Worm (Caenorhabditis elegans) whole organism, L2 larva: ENCODE data around the gene arp-1.
"Not testable (repeated sequence)": the region's sequence is repeated elsewhere in the genome, so short reads cannot be mapped to it uniquely, and the experiment has no call there.

Experiments
- C34F6.9 ChIP-seq: fragments of 150-350 bp; optimal IDR thresholded peaks from 2 replicates; lab custom pipeline; 2014; ENCODE audit warnings: missing biosample characterization, missing genetic modification characterization
- F13H6.1 ChIP-seq: sonication (generic microtip); optimal IDR thresholded peaks from 2 replicates; lab custom pipeline; 2016; ENCODE audit warnings: missing genetic modification characterization, missing compliant biosample characterization
- R02D3.7 ChIP-seq: fragments of 150-350 bp; optimal IDR thresholded peaks from 2 replicates; lab custom pipeline; 2014; ENCODE audit warnings: missing biosample characterization, missing genetic modification characterization
- ZK546.5 ChIP-seq: sonication (generic microtip); optimal IDR thresholded peaks from 2 replicates; lab custom pipeline; 2017; ENCODE audit warnings: missing biosample characterization, missing genetic modification characterization
- aly-2 ChIP-seq: fragments of 150-350 bp; optimal IDR thresholded peaks from 2 replicates; lab custom pipeline; 2014; ENCODE audit warnings: missing biosample characterization, missing genetic modification characterization
- ceh-16 ChIP-seq: fragments of 150-350 bp; optimal IDR thresholded peaks from 2 replicates; lab custom pipeline; 2014; ENCODE audit warnings: missing biosample characterization, missing genetic modification characterization
- ceh-82 ChIP-seq: fragments of 150-350 bp; optimal IDR thresholded peaks from 2 replicates; lab custom pipeline; 2014; ENCODE audit warnings: missing biosample characterization, missing genetic modification characterization
- crh-2 ChIP-seq: sonication (generic microtip); optimal IDR thresholded peaks from 2 replicates; lab custom pipeline; 2017; ENCODE audit warnings: missing biosample characterization, missing genetic modification characterization
- egl-27 ChIP-seq: sonication (generic microtip); optimal IDR thresholded peaks from 3 replicates; lab custom pipeline; 2017; ENCODE audit warnings: missing biosample characterization, missing genetic modification reagents, missing genetic modification characterization
- elt-1 ChIP-seq: fragments of 150-350 bp; optimal IDR thresholded peaks from 2 replicates; lab custom pipeline; 2014; ENCODE audit warnings: missing biosample characterization, missing genetic modification characterization
- elt-3 ChIP-seq: sonication (generic microtip); optimal IDR thresholded peaks from 2 replicates; lab custom pipeline; 2017; ENCODE audit warnings: missing biosample characterization, missing genetic modification characterization
- fos-1 ChIP-seq: fragments of 150-350 bp; optimal IDR thresholded peaks from 2 replicates; lab custom pipeline; 2014; ENCODE audit warnings: missing biosample characterization, missing genetic modification characterization
- gmeb-1 ChIP-seq: fragments of 150-350 bp; optimal IDR thresholded peaks from 2 replicates; lab custom pipeline; 2014; ENCODE audit warnings: missing biosample characterization, missing genetic modification characterization
- lin-39 ChIP-seq: fragments of 150-350 bp; optimal IDR thresholded peaks from 2 replicates; lab custom pipeline; 2014; ENCODE audit warnings: missing biosample characterization, missing genetic modification reagents, missing genetic modification characterization
- lsy-2 ChIP-seq, 2 experiments: fragments of 150-350 bp in 1 of 2; sonication (generic microtip) in 1 of 2; optimal IDR thresholded peaks; 2 replicates each; lab custom pipeline; 2014 to 2017; ENCODE audit warnings: missing biosample characterization in 2 of 2, missing genetic modification characterization in 2 of 2
- mab-5 ChIP-seq: fragments of 150-350 bp; optimal IDR thresholded peaks from 2 replicates; lab custom pipeline; 2014; ENCODE audit warnings: missing biosample characterization, missing genetic modification characterization
- mbf-1 ChIP-seq: sonication (generic microtip); optimal IDR thresholded peaks from 2 replicates; lab custom pipeline; 2017; ENCODE audit warnings: missing biosample characterization, missing genetic modification characterization
- nhr-12 ChIP-seq: fragments of 150-350 bp; optimal IDR thresholded peaks from 2 replicates; lab custom pipeline; 2014; ENCODE audit warnings: missing biosample characterization, missing genetic modification characterization
- nhr-21 ChIP-seq: fragments of 150-350 bp; optimal IDR thresholded peaks from 2 replicates; lab custom pipeline; 2014; ENCODE audit warnings: missing biosample characterization, missing genetic modification characterization
- nhr-23 ChIP-seq: fragments of 150-350 bp; optimal IDR thresholded peaks from 2 replicates; lab custom pipeline; 2014; ENCODE audit warnings: missing biosample characterization, missing genetic modification reagents, missing genetic modification characterization
- nhr-6 ChIP-seq: fragments of 150-350 bp; optimal IDR thresholded peaks from 2 replicates; lab custom pipeline; 2014; ENCODE audit warnings: missing biosample characterization, missing genetic modification characterization
- nhr-77 ChIP-seq: fragments of 150-350 bp; optimal IDR thresholded peaks from 2 replicates; lab custom pipeline; 2014; ENCODE audit warnings: missing biosample characterization, missing genetic modification characterization
- sem-4 ChIP-seq: fragments of 150-350 bp; optimal IDR thresholded peaks from 2 replicates; lab custom pipeline; 2014; ENCODE audit warnings: missing biosample characterization, missing genetic modification reagents, missing genetic modification characterization
- skn-1 ChIP-seq: sonication (generic microtip); optimal IDR thresholded peaks from 2 replicates; lab custom pipeline; 2017; ENCODE audit warnings: missing biosample characterization, missing genetic modification characterization
- sma-3 ChIP-seq: sonication (generic microtip); optimal IDR thresholded peaks from 2 replicates; lab custom pipeline; 2016; ENCODE audit warnings: missing genetic modification reagents, missing genetic modification characterization, missing compliant biosample characterization
- sma-9 ChIP-seq, 2 experiments: fragments of 150-350 bp in 1 of 2; sonication (generic microtip) in 1 of 2; optimal IDR thresholded peaks; 2 replicates each; lab custom pipeline; 2014 to 2016; ENCODE audit warnings: missing genetic modification characterization in 2 of 2, mild to moderate bottlenecking in 1 of 2, missing biosample characterization in 1 of 2, missing compliant biosample characterization in 1 of 2, missing genetic modification reagents in 1 of 2, moderate library complexity in 1 of 2
- unc-39 ChIP-seq: fragments of 150-350 bp; optimal IDR thresholded peaks from 2 replicates; lab custom pipeline; 2014; ENCODE audit warnings: missing biosample characterization, missing genetic modification characterization
- unc-55 ChIP-seq: fragments of 150-350 bp; sonication (generic microtip); optimal IDR thresholded peaks from 3 replicates; lab custom pipeline; 2014; ENCODE audit warnings: missing biosample characterization, missing genetic modification reagents, missing genetic modification characterization
- ztf-1 ChIP-seq: fragments of 200-800 bp; sonication (Bioruptor generic); conservative IDR thresholded peaks from 2 replicates; pipeline ENCODE4 v1.3.6; 2022; ENCODE audit warnings: missing genetic modification characterization, missing compliant biosample characterization
- ztf-11 ChIP-seq: sonication (generic microtip); optimal IDR thresholded peaks from 2 replicates; lab custom pipeline; 2017; ENCODE audit warnings: missing biosample characterization, missing genetic modification characterization
- ztf-4 ChIP-seq: fragments of 150-350 bp; optimal IDR thresholded peaks from 2 replicates; lab custom pipeline; 2014; ENCODE audit warnings: missing biosample characterization, missing genetic modification characterization

The arp-1 gene

DNA sequence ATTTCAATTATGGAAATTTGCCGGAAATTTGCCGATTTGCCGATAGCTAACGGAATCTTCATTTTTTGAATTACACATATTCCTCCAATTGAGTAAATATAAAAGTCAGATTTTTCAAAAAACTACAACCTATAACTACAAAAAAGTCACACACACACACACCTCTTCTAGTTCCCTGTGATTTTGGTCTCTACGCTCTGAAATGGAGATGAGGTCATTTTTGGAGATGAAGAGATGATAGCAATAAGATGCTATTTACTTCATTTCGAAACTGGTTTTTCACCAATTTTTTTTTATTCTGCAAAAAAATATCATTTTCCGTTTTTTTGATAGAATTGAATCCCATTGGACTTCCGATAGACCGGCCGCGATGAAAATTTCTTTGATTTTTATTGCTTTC lies 4.1 kb downstream of the arp-1 start, which contains the start of gene Y53F4B.23:
TSS of gene Y53F4B.23 (plus strand) at position 312 of the 400 bp plus-strand sequence.
- no peak for TF ChIP-seq sem-4 (tag; lab: Kevin White, UChicago)
- TF ChIP-seq mab-5 (tag; lab: Kevin White, UChicago), result no peak
- TF ChIP-seq ztf-11 (tag; lab: Kevin White, UChicago), result no peak
- no peak for TF ChIP-seq ceh-16 (tag; lab: Kevin White, UChicago)
- no peak for TF ChIP-seq sma-9 (GFP tag; optimal IDR thresholded peaks at IDR 0.05; lab: Kevin White, UChicago)
- no peak for TF ChIP-seq sma-9 (tag; optimal IDR thresholded peaks at IDR 0.05; lab: Kevin White, UChicago)
- TF ChIP-seq nhr-21 (tag; lab: Kevin White, UChicago), result no peak

DNA sequence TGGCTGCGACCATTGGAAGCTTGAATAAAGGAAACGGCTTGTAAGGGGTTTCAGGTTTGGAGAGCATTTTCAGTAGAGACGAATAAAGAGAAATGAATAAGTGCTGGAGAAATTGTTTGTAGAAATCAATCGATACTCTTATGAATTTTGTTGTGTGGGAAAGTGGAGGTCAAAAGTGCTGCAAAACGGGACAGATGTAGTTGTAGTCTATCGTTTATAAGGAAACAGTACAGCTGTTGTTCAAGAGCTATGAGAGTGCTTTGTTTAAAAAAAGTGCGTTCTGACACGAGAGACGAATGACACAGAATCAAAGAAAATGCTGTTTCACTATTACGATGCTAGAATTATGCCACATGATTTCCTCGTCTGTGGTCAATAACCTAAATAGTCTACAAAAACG lies 10.4 kb downstream of the arp-1 start, which contains the start of gene Y53F4B.62:
TSS of gene Y53F4B.62 (minus strand) at position 101 of the 400 bp plus-strand sequence.
- TF ChIP-seq F13H6.1 (tag; lab: Kevin White, UChicago), result no peak

DNA sequence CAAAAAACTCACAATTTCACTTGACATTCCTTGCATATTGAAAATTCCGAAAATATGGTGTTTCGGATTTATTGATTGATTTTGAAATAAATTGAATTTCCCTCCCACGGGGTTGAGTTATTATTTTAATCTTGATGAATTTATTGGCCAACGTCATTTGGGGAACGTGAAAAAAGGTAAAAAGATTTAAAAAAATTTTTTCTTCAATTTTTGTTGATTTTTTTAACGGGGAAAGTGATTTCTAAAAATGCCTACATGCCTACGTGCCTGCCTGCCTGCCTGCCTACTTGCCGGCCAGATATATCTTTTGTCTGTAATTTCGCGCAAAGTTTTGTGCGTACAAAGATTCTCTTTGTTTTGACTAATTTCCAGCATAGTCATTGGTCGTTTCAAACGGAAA lies 14.2 kb downstream of the arp-1 start, which contains the start of gene Y53F4B.24:
TSS of gene Y53F4B.24 (minus strand) at position 101 of the 400 bp plus-strand sequence.
- TF ChIP-seq nhr-6 (tag; lab: Kevin White, UChicago) (no peak), ztf-11 (tag; lab: Kevin White, UChicago) (no peak), sma-3 (no peak), elt-3 (tag; lab: Kevin White, UChicago) (no peak), crh-2 (no peak), lsy-2 (tag; optimal IDR thresholded peaks at IDR 0.05; lab: Kevin White, UChicago) (no peak), unc-55 (GFP tag; lab: Kevin White, UChicago) (no peak), sem-4 (tag; lab: Kevin White, UChicago) (no peak), ztf-1 (GFP tag; lab: Robert Waterston, UW) (no peak), ztf-4 (tag; lab: Kevin White, UChicago) (no peak), mab-5 (tag; lab: Kevin White, UChicago) (no peak)

DNA sequence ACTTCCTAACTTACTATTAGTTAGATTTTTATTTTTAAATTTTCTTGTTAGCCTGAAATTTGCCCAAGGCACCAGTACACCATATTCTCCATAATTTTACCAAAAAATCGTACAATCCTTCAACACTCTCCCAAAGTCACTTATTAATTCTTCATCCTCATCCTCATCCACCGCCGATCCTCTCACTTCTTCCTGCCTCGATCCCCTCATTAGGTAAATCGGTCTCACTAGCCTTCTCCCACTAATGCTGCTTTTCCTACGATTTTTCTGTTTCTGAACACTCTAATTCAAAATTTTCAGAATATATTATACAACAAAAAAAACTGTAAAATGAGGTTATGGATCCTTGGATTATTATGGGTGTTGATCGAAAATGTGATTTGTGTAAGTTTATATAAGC lies 15.8 kb downstream of the arp-1 start, which contains the start of gene Y53F4B.25:
TSS of gene Y53F4B.25 (plus strand) at position 301 of the 400 bp plus-strand sequence.
- TF ChIP-seq lsy-2 (tag; optimal IDR thresholded peaks at IDR 0.05; lab: Kevin White, UChicago) (no peak), mab-5 (tag; lab: Kevin White, UChicago) (no peak), elt-1 (no peak), unc-39 (tag; lab: Kevin White, UChicago) (no peak), egl-27 (tag; lab: Kevin White, UChicago) (no peak), F13H6.1 (tag; lab: Kevin White, UChicago) (no peak), fos-1 (tag; lab: Kevin White, UChicago) (no peak), nhr-23 (tag; lab: Kevin White, UChicago) (no peak), nhr-12 (tag; lab: Kevin White, UChicago) (no peak)

DNA sequence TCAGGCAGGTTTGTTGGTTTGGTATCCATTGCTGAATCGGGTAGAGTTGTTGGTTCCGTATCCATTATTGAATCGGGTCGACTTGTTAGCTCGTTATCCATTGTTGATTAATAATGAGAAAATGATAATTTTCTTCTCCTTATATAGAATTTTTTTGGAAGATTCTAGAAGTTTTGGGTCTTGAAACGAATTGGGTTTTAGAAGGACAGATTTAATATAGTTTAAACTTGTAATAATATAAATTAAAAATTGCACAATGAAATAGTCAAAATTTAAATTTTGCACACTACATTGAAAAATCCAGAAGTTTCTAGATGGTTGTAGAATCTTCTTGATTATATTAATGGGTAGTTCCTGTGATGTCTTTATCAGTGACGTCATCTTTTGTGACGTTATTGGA lies 20.8 kb downstream of the arp-1 start, which contains the start of gene Y53F4B.26:
TSS of gene Y53F4B.26 (minus strand) at position 101 of the 400 bp plus-strand sequence.
- TF ChIP-seq nhr-6, skn-1, sem-4 (tag; lab: Kevin White, UChicago): not testable (repeated sequence)
- TF ChIP-seq, all 48 proteins: peak for 0; not testable (repeated sequence) for 48

DNA sequence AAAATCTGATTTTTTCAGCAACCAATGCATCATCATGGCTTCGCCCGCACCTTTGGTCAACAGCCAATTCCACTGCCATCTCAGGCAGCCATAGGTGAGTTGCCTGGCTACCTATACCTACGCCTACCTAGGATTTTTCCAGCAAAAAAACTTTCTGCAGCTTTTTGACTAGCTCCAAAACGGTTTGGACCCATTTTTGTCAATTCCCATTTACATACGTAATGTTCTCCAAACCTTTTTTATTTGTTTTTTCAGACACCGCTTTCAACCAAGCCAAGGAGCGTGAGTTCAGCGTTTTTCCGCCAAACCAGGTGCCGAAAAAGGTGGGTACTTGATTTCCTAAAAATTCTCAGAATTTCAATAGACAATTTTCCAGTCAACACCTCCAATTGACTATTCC lies 23.6 kb downstream of the arp-1 start:
- TF ChIP-seq sem-4 (tag; lab: Kevin White, UChicago), result no peak
- no peak for TF ChIP-seq ceh-82
- TF ChIP-seq R02D3.7 (tag; lab: Kevin White, UChicago), result no peak
- no peak for TF ChIP-seq C34F6.9
- no peak for TF ChIP-seq ZK546.5
- no peak for TF ChIP-seq egl-27 (tag; lab: Kevin White, UChicago)
- TF ChIP-seq nhr-12 (tag; lab: Kevin White, UChicago), result no peak
- TF ChIP-seq mbf-1, result no peak
- no peak for TF ChIP-seq lin-39 (tag; lab: Kevin White, UChicago)
- no peak for TF ChIP-seq aly-2 (tag; lab: Kevin White, UChicago)

DNA sequence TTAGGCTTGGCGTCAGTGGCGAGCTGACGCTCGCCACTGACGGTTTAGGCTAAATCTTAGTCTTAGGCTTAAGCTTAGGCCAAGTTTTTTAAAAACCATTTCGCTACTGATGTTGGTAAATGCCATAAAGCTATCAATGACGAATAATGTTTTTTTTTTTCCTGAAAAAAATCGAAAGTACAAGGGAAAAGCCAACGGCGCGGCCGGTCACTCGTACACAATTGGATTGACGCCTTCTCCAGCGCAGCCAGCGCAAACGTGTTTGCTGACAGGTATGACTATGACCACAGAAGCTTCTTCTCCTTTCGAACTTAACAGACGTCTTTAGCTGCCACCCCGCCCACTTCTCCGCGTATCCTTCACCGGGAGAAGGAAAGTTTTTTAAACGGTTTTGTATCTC lies 25.5 kb downstream of the arp-1 start, which contains the start of gene Y53F4B.27:
TSS of gene Y53F4B.27 (plus strand) at position 301 of the 400 bp plus-strand sequence.
- TF ChIP-seq C34F6.9 (no peak), gmeb-1 (tag; lab: Kevin White, UChicago) (no peak), unc-39 (tag; lab: Kevin White, UChicago) (no peak), mab-5 (tag; lab: Kevin White, UChicago) (no peak), unc-55 (GFP tag; lab: Kevin White, UChicago) (no peak), sma-9 (GFP tag; optimal IDR thresholded peaks at IDR 0.05; lab: Kevin White, UChicago) (no peak), sma-9 (tag; optimal IDR thresholded peaks at IDR 0.05; lab: Kevin White, UChicago) (no peak), crh-2 (no peak), nhr-77 (tag; lab: Kevin White, UChicago) (no peak)
- TF ChIP-seq, all 48 proteins: peak for 0
